Fruit fly (Drosophila melanogaster) whole organism, embryonic: ENCODE data around the gene CG7029.

Experiments used
- ATbp ChIP-seq: fragments of 200-800 bp; sonication (Bioruptor generic); optimal IDR thresholded peaks from 2 replicates; lab custom pipeline; 2017; ENCODE audit warnings: missing biosample characterization, mild to moderate bottlenecking, missing genetic modification characterization, missing genetic modification reagents
- Aef1 ChIP-seq: fragments of 200-800 bp; sonication (Bioruptor generic); IDR thresholded peaks from 3 replicates; pipeline ENCODE4 v1.3.6; 2022; ENCODE audit warnings: missing biosample characterization, missing genetic modification characterization
- Awh ChIP-seq: fragments of 200-800 bp; sonication (Bioruptor generic); IDR thresholded peaks from 2 replicates; pipeline ENCODE4, ENCODE4 v1.3.6; 2022; ENCODE audit warnings: missing biosample characterization, missing genetic modification characterization
- CG10147 ChIP-seq: fragments of 200-800 bp; sonication (Bioruptor generic); optimal IDR thresholded peaks from 2 replicates; lab custom pipeline; 2019; ENCODE audit warnings: missing biosample characterization, mild to moderate bottlenecking, missing genetic modification characterization, moderate library complexity
- CG11085 ChIP-seq: fragments of 200-800 bp; sonication (Bioruptor generic); IDR thresholded peaks from 2 replicates; pipeline ENCODE4 v1.3.6; 2022; ENCODE audit warnings: missing biosample characterization, missing genetic modification characterization
- CG11456 ChIP-seq: fragments of 200-800 bp; sonication (Bioruptor generic); IDR thresholded peaks from 3 replicates; pipeline ENCODE4 v1.3.6; 2022; ENCODE audit warnings: missing biosample characterization, missing genetic modification characterization
- CG1233 ChIP-seq: fragments of 200-800 bp; sonication (Bioruptor generic); optimal IDR thresholded peaks from 4 replicates; lab custom pipeline; 2018; ENCODE audit warnings: missing biosample characterization, mild to moderate bottlenecking, missing genetic modification characterization
- CG12744 ChIP-seq: fragments of 200-800 bp; sonication (Bioruptor generic); optimal IDR thresholded peaks from 2 replicates; lab custom pipeline; 2016; ENCODE audit warnings: missing biosample characterization, missing genetic modification characterization
- CG14860 ChIP-seq: fragments of 200-800 bp; sonication (Bioruptor generic); IDR thresholded peaks from 3 replicates; pipeline ENCODE4 v1.3.6; 2022; ENCODE audit warnings: missing biosample characterization, missing genetic modification characterization; ENCODE audit not compliant: partially characterized antibody
- CG14965 ChIP-seq: fragments of 200-800 bp; sonication (Bioruptor generic); optimal IDR thresholded peaks from 2 replicates; lab custom pipeline; 2016; ENCODE audit warnings: missing biosample characterization, missing genetic modification characterization, borderline replicate concordance
- CG1529 ChIP-seq: fragments of 200-800 bp; sonication (Bioruptor generic); optimal IDR thresholded peaks from 3 replicates; lab custom pipeline; 2018; ENCODE audit warnings: missing biosample characterization, missing genetic modification characterization
- CG16813 ChIP-seq: fragments of 200-800 bp; sonication (Bioruptor generic); IDR thresholded peaks from 3 replicates; pipeline ENCODE4 v1.3.6; 2022; ENCODE audit warnings: missing biosample characterization, missing genetic modification characterization; ENCODE audit not compliant: partially characterized antibody
- CG18011 ChIP-seq: fragments of 200-800 bp; sonication (Bioruptor generic); optimal IDR thresholded peaks from 2 replicates; lab custom pipeline; 2017; ENCODE audit warnings: missing biosample characterization, missing genetic modification characterization, mild to moderate bottlenecking, moderate library complexity, missing genotype
- CG2116 ChIP-seq: fragments of 200-800 bp; sonication (Bioruptor generic); optimal IDR thresholded peaks from 3 replicates; lab custom pipeline; 2018; ENCODE audit warnings: missing biosample characterization, mild to moderate bottlenecking, missing genetic modification characterization
- CG31224 ChIP-seq: fragments of 200-800 bp; sonication (Bioruptor generic); IDR thresholded peaks from 2 replicates; pipeline ENCODE4 v1.3.6; 2022; ENCODE audit warnings: missing biosample characterization, missing genetic modification characterization
- CG34224 ChIP-seq: fragments of 200-800 bp; sonication (Bioruptor generic); IDR thresholded peaks from 3 replicates; pipeline ENCODE4 v1.3.6; 2022; ENCODE audit warnings: missing biosample characterization, missing genetic modification characterization; ENCODE audit not compliant: partially characterized antibody
- CG3726 ChIP-seq: fragments of 200-800 bp; sonication (Bioruptor generic); IDR thresholded peaks from 3 replicates; pipeline ENCODE4, ENCODE4 v1.3.6; 2022; ENCODE audit warnings: missing biosample characterization, missing genetic modification characterization
- CG3838 ChIP-seq: fragments of 200-800 bp; sonication (Bioruptor generic); optimal IDR thresholded peaks from 3 replicates; lab custom pipeline; 2016; ENCODE audit warnings: missing biosample characterization, missing genetic modification characterization
- CG4854 ChIP-seq: fragments of 200-800 bp; sonication (Bioruptor generic); optimal IDR thresholded peaks from 2 replicates; lab custom pipeline; 2016; ENCODE audit warnings: missing biosample characterization, missing genetic modification characterization, inconsistent platforms
- CG5180 ChIP-seq: fragments of 200-800 bp; sonication (Bioruptor generic); optimal IDR thresholded peaks from 3 replicates; lab custom pipeline; 2017; ENCODE audit warnings: missing biosample characterization, missing genetic modification characterization, mild to moderate bottlenecking, moderate library complexity, missing genetic modification reagents
- CG6654 ChIP-seq: fragments of 200-800 bp; sonication (Bioruptor generic); optimal IDR thresholded peaks from 2 replicates; lab custom pipeline; 2017; ENCODE audit warnings: missing biosample characterization, mild to moderate bottlenecking, missing genetic modification characterization
- CG6813 ChIP-seq: fragments of 200-800 bp; sonication (Bioruptor generic); optimal IDR thresholded peaks from 2 replicates; lab custom pipeline; 2017; ENCODE audit warnings: missing biosample characterization, missing genetic modification characterization, mild to moderate bottlenecking, moderate library complexity, missing genetic modification reagents
- CG8944 ChIP-seq: fragments of 200-800 bp; sonication (Bioruptor generic); optimal IDR thresholded peaks from 3 replicates; lab custom pipeline; 2016; ENCODE audit warnings: missing biosample characterization, missing genetic modification characterization
- Camta ChIP-seq: fragments of 200-800 bp; sonication (Bioruptor generic); optimal IDR thresholded peaks from 2 replicates; lab custom pipeline; 2016; ENCODE audit warnings: missing biosample characterization, missing genetic modification characterization
- D ChIP-seq, 2 experiments: fragments of 200-800 bp in 1 of 2; fragments of >200 bp in 1 of 2; sonication (Bioruptor generic) in 1 of 2; optimal IDR thresholded peaks; 2 replicates in 1 of 2; 3 replicates in 1 of 2; lab custom pipeline; 2017; ENCODE audit warnings: mild to moderate bottlenecking in 1 of 2, missing biosample characterization in 1 of 2, missing genetic modification characterization in 1 of 2, missing genetic modification reagents in 1 of 2
- Elba2 ChIP-seq: fragments of 200-800 bp; sonication (Bioruptor generic); optimal IDR thresholded peaks from 3 replicates; lab custom pipeline; 2016; ENCODE audit warnings: missing biosample characterization, missing genetic modification characterization
- Ets97D ChIP-seq: fragments of 200-800 bp; sonication (Bioruptor generic); optimal IDR thresholded peaks from 3 replicates; lab custom pipeline; 2016; ENCODE audit warnings: missing biosample characterization, missing genetic modification characterization
- H15 ChIP-seq: fragments of 200-800 bp; sonication (Bioruptor generic); IDR thresholded peaks from 3 replicates; pipeline ENCODE4 v1.3.6; 2022; ENCODE audit warnings: missing biosample characterization, missing genetic modification characterization
- H2.0 ChIP-seq: fragments of 200-800 bp; sonication (Bioruptor generic); IDR thresholded peaks from 2 replicates; pipeline ENCODE4 v1.3.6; 2022; ENCODE audit warnings: missing biosample characterization, missing genetic modification characterization
- Nf-YA ChIP-seq: fragments of 200-800 bp; sonication (Bioruptor generic); IDR thresholded peaks from 2 replicates; pipeline ENCODE4 v1.3.6; 2022; ENCODE audit warnings: missing biosample characterization, missing genetic modification characterization
- Sox100B ChIP-seq: fragments of 200-800 bp; sonication (Bioruptor generic); optimal IDR thresholded peaks from 3 replicates; lab custom pipeline; 2018; ENCODE audit warnings: missing biosample characterization, mild to moderate bottlenecking, missing genetic modification characterization
- chn ChIP-seq: fragments of 200-800 bp; sonication (Bioruptor generic); optimal IDR thresholded peaks from 2 replicates; lab custom pipeline; 2016; ENCODE audit warnings: missing biosample characterization, missing genetic modification characterization
- dimm ChIP-seq: fragments of 200-800 bp; sonication (Bioruptor generic); IDR thresholded peaks from 2 replicates; pipeline ENCODE4 v1.3.6; 2022; ENCODE audit warnings: missing biosample characterization, missing genetic modification characterization
- exex ChIP-seq: fragments of 200-800 bp; sonication (Bioruptor generic); optimal IDR thresholded peaks from 4 replicates; lab custom pipeline; 2018; ENCODE audit warnings: missing biosample characterization, mild to moderate bottlenecking, missing genetic modification characterization, moderate library complexity
- fd3F ChIP-seq: fragments of 200-800 bp; sonication (Bioruptor generic); optimal IDR thresholded peaks from 2 replicates; lab custom pipeline; 2018; ENCODE audit warnings: missing biosample characterization, mild to moderate bottlenecking, missing genetic modification characterization, moderate library complexity
- gem ChIP-seq: fragments of 200-800 bp; sonication (Bioruptor generic); optimal IDR thresholded peaks from 2 replicates; lab custom pipeline; 2019; ENCODE audit warnings: missing biosample characterization, mild to moderate bottlenecking, missing genetic modification characterization, moderate library complexity
- ham ChIP-seq: fragments of 200-800 bp; sonication (Bioruptor generic); IDR thresholded peaks from 2 replicates; pipeline ENCODE4 v1.3.6; 2022; ENCODE audit warnings: missing biosample characterization, missing genetic modification characterization
- jumu ChIP-seq: fragments of 200-800 bp; sonication (Bioruptor generic); optimal IDR thresholded peaks from 3 replicates; lab custom pipeline; 2016; ENCODE audit warnings: missing biosample characterization, missing genetic modification characterization
- lmd ChIP-seq: fragments of 200-800 bp; sonication (Bioruptor generic); IDR thresholded peaks from 2 replicates; pipeline ENCODE4 v1.3.6; 2022; ENCODE audit warnings: missing biosample characterization, missing genetic modification characterization
- onecut ChIP-seq: fragments of 200-800 bp; sonication (Bioruptor generic); IDR thresholded peaks from 2 replicates; pipeline ENCODE4 v1.3.6; 2022; ENCODE audit warnings: missing biosample characterization, missing genetic modification characterization
- p53 ChIP-seq: fragments of 200-800 bp; sonication (Bioruptor generic); optimal IDR thresholded peaks from 2 replicates; lab custom pipeline; 2016; ENCODE audit warnings: missing biosample characterization, missing genetic modification characterization
- pb ChIP-seq: fragments of 200-800 bp; sonication (Bioruptor generic); optimal IDR thresholded peaks from 3 replicates; lab custom pipeline; 2016; ENCODE audit warnings: missing biosample characterization, missing genetic modification characterization
- phol ChIP-seq: fragments of 200-800 bp; sonication (Bioruptor generic); optimal IDR thresholded peaks from 3 replicates; lab custom pipeline; 2018; ENCODE audit warnings: missing biosample characterization, mild to moderate bottlenecking, missing genetic modification characterization, moderate library complexity
- pita ChIP-seq: fragments of 200-800 bp; sonication (Bioruptor generic); optimal IDR thresholded peaks from 2 replicates; lab custom pipeline; 2017; ENCODE audit warnings: missing biosample characterization, mild to moderate bottlenecking, missing genetic modification characterization
- pnt ChIP-seq: fragments of 200-800 bp; sonication (Bioruptor generic); optimal IDR thresholded peaks from 3 replicates; lab custom pipeline; 2016; ENCODE audit warnings: missing biosample characterization, missing genetic modification characterization
- salm ChIP-seq: fragments of 200-800 bp; sonication (Bioruptor generic); optimal IDR thresholded peaks from 2 replicates; lab custom pipeline; 2018; ENCODE audit warnings: missing biosample characterization, mild to moderate bottlenecking, missing genetic modification characterization
- sima ChIP-seq: fragments of 200-800 bp; sonication (Bioruptor generic); optimal IDR thresholded peaks from 2 replicates; lab custom pipeline; 2016; ENCODE audit warnings: missing biosample characterization, missing genetic modification characterization
- ssp ChIP-seq: fragments of 200-800 bp; sonication (Bioruptor generic); IDR thresholded peaks from 2 replicates; pipeline ENCODE4 v1.3.6; 2022; ENCODE audit warnings: missing biosample characterization, missing genetic modification characterization
- sug ChIP-seq: fragments of 200-800 bp; optimal IDR thresholded peaks from 2 replicates; lab custom pipeline; 2019; ENCODE audit warnings: missing biosample characterization, mild to moderate bottlenecking, missing genetic modification characterization, moderate library complexity
- tap ChIP-seq: fragments of 200-800 bp; optimal IDR thresholded peaks from 3 replicates; lab custom pipeline; 2019; ENCODE audit warnings: missing biosample characterization, mild to moderate bottlenecking, missing genetic modification characterization, moderate library complexity
- ttk ChIP-seq: fragments of 200-800 bp; sonication (Bioruptor generic); IDR thresholded peaks from 2 replicates; pipeline ENCODE4 v2.1.2; 2022; ENCODE audit warnings: missing biosample characterization, missing genetic modification characterization

CG7029 gene

DNA sequence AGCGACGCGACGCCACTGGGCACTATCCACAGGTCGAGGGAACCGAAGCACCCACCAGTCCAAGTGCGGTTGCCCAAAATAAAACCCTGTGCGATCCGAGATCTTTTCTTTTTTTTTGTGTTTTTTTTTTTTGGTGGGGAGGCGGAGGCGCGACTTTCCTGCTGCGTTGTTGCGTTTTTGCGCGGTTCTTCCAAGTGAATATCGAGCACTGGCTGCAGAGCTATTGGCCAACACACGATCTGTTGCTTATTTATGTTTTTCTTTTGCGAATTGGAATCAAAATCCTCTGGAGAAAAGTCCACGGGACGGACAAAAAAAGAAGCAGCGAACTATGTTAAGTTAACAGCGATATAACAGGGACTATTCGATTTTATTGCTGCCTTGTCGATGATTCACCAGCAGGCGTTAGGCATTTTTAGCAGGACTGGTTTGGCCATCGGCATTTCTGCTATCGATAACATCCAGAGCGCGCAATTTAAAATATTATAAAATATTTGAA, 29.8 kb upstream of the CG7029 start, which contains the start of gene wge (continued):
- TF ChIP-seq CG31224 (GFP tag; lab: Robert Waterston, UW): no peak
- TF ChIP-seq tap: no peak
- TF ChIP-seq Nf-YA (GFP tag; lab: Robert Waterston, UW): no peak
- TF ChIP-seq pnt: no peak
- TF ChIP-seq fd3F: no peak
- no peak for TF ChIP-seq pita (GFP tag; lab: Kevin White, UChicago)
- no peak for TF ChIP-seq CG18011 (GFP tag; lab: Kevin White, UChicago)
- TF ChIP-seq onecut (GFP tag; lab: Robert Waterston, UW): no peak
- TF ChIP-seq ham (GFP tag; lab: Robert Waterston, UW): no peak
- TF ChIP-seq jumu (GFP tag; lab: Kevin White, UChicago): no peak
- TF ChIP-seq Aef1 (GFP tag; lab: Robert Waterston, UW): no peak
- TF ChIP-seq CG12744: no peak
- TF ChIP-seq CG2116 (GFP tag; lab: Kevin White, UChicago): peak; percentile 71
- TF ChIP-seq p53 (GFP tag; lab: Kevin White, UChicago): no peak
- TF ChIP-seq sug (tag; lab: Kevin White, UChicago): peak; percentile 5
- no peak for TF ChIP-seq CG6654 (GFP tag; lab: Kevin White, UChicago)
- TF ChIP-seq CG16813 (GFP tag; lab: Robert Waterston, UW): peak; percentile 66
- TF ChIP-seq CG14965: no peak
- TF ChIP-seq CG1529: no peak
- no peak for TF ChIP-seq Awh (GFP tag; lab: Robert Waterston, UW)
- no peak for TF ChIP-seq D (optimal IDR thresholded peaks at IDR 0.05; lab: Kevin White, UChicago)
- TF ChIP-seq D (GFP tag; optimal IDR thresholded peaks at IDR 0.05; lab: Kevin White, UChicago): no peak
- no peak for TF ChIP-seq Camta (GFP tag; lab: Kevin White, UChicago)
- no peak for TF ChIP-seq ssp (GFP tag; lab: Robert Waterston, UW)
- TF ChIP-seq ttk (GFP tag; lab: Robert Waterston, UW): no peak
- no peak for TF ChIP-seq exex (tag; lab: Kevin White, UChicago)
- no peak for TF ChIP-seq Ets97D (GFP tag; lab: Kevin White, UChicago)
- TF ChIP-seq CG8944 (GFP tag; lab: Kevin White, UChicago): no peak
- no peak for TF ChIP-seq CG3838 (GFP tag; lab: Kevin White, UChicago)
- no peak for TF ChIP-seq sima (GFP tag; lab: Kevin White, UChicago)
- TF ChIP-seq CG4854 (GFP tag; lab: Kevin White, UChicago): no peak
- TF ChIP-seq lmd (GFP tag; lab: Robert Waterston, UW): no peak
- TF ChIP-seq CG14860 (GFP tag; lab: Robert Waterston, UW): peak; percentile 8; the same call in 1 of the 3 replicates
- peak; percentile 71 for TF ChIP-seq CG34224 (GFP tag; lab: Robert Waterston, UW)
- TF ChIP-seq H2.0 (GFP tag; lab: Robert Waterston, UW): no peak
- TF ChIP-seq salm (tag; lab: Kevin White, UChicago): no peak
- TF ChIP-seq CG3726: no peak
- TF ChIP-seq Elba2: no peak
- TF ChIP-seq chn: no peak
- TF ChIP-seq CG1233 (GFP tag; lab: Kevin White, UChicago): no peak
- TF ChIP-seq CG11085: no peak
- no peak for TF ChIP-seq gem (tag; lab: Kevin White, UChicago)
- no peak for TF ChIP-seq CG11456 (GFP tag; lab: Robert Waterston, UW)
- TF ChIP-seq dimm: no peak
- TF ChIP-seq CG10147 (GFP tag; lab: Kevin White, UChicago): no peak
- no peak for TF ChIP-seq CG6813 (GFP tag; lab: Kevin White, UChicago)
- no peak for TF ChIP-seq H15 (GFP tag; lab: Robert Waterston, UW)
- no peak for TF ChIP-seq ATbp (GFP tag; lab: Kevin White, UChicago)
- TF ChIP-seq CG5180 (GFP tag; lab: Kevin White, UChicago): no peak
- peak; percentile 21 for TF ChIP-seq phol (tag; lab: Kevin White, UChicago)
- no peak for TF ChIP-seq Sox100B
- TF ChIP-seq pb (GFP tag; lab: Kevin White, UChicago): no peak
